Fruit fly (Drosophila melanogaster) whole organism, wandering third instar larva: ENCODE results near the gene sip2.

Experiments
- Abd-B ChIP-seq: fragments of >200 bp; optimal IDR thresholded peaks from 2 replicates; lab custom pipeline; 2017; ENCODE audit warnings: missing biosample characterization, missing genetic modification characterization
- CG32264 ChIP-seq: fragments of 200-800 bp; sonication (Bioruptor generic); optimal IDR thresholded peaks from 2 replicates; lab custom pipeline; 2016; ENCODE audit warnings: missing biosample characterization, missing genetic modification characterization
- CG9705 ChIP-seq: fragments of 200-800 bp; sonication (Bioruptor generic); optimal IDR thresholded peaks from 2 replicates; lab custom pipeline; 2018; ENCODE audit warnings: missing biosample characterization, mild to moderate bottlenecking, missing genetic modification characterization
- CrebA ChIP-seq: fragments of 200-800 bp; sonication (Bioruptor generic); optimal IDR thresholded peaks from 2 replicates; lab custom pipeline; 2016; ENCODE audit warnings: missing biosample characterization, mild to moderate bottlenecking, missing genetic modification characterization, borderline replicate concordance
- Dfd ChIP-seq: fragments of >200 bp; optimal IDR thresholded peaks from 2 replicates; lab custom pipeline; 2017; ENCODE audit warnings: missing biosample characterization, missing genetic modification characterization
- Dif ChIP-seq: fragments of 200-275, 200-300 bp; sonication (Bioruptor generic); optimal IDR thresholded peaks from 2 replicates; lab custom pipeline; 2018; ENCODE audit warnings: missing biosample characterization, missing genetic modification characterization; ENCODE audit not compliant: partially characterized antibody
- GATAd ChIP-seq: sonication (Bioruptor generic); optimal IDR thresholded peaks from 2 replicates; lab custom pipeline; 2016; ENCODE audit warnings: missing biosample characterization, missing genetic modification characterization
- HLH106 ChIP-seq: fragments of 200-800 bp; optimal IDR thresholded peaks from 3 replicates; lab custom pipeline; 2019; ENCODE audit warnings: missing biosample characterization, mild to moderate bottlenecking, missing genetic modification characterization, moderate library complexity
- Hnf4 ChIP-seq: fragments of 200-800 bp; sonication (Bioruptor generic); optimal IDR thresholded peaks from 2 replicates; lab custom pipeline; 2016; ENCODE audit warnings: missing biosample characterization, mild to moderate bottlenecking, missing genetic modification characterization
- Hr78 ChIP-seq: fragments of >200 bp; optimal IDR thresholded peaks from 2 replicates; lab custom pipeline; 2017; ENCODE audit warnings: missing biosample characterization, missing genetic modification characterization
- Hr83 ChIP-seq: fragments of 200-300 bp; sonication (Bioruptor generic); optimal IDR thresholded peaks from 2 replicates; lab custom pipeline; 2016; ENCODE audit warnings: missing biosample characterization, mild to moderate bottlenecking, missing genetic modification characterization, moderate library complexity; ENCODE audit not compliant: poor library complexity, severe bottlenecking
- Jra ChIP-seq: sonication (Bioruptor generic); optimal IDR thresholded peaks from 2 replicates; lab custom pipeline; 2016; ENCODE audit warnings: missing biosample characterization, missing genetic modification characterization
- Mio ChIP-seq: sonication (Bioruptor generic); optimal IDR thresholded peaks from 2 replicates; lab custom pipeline; 2016; ENCODE audit warnings: missing biosample characterization, missing genetic modification characterization
- Myc ChIP-seq: fragments of >200 bp; optimal IDR thresholded peaks from 2 replicates; lab custom pipeline; 2017
- N ChIP-seq: fragments of >200 bp; optimal IDR thresholded peaks from 2 replicates; lab custom pipeline; 2018; ENCODE audit warnings: missing biosample characterization, missing external identifiers, missing genetic modification characterization
- OdsH ChIP-seq: fragments of 200-800 bp; sonication (Bioruptor generic); optimal IDR thresholded peaks from 2 replicates; lab custom pipeline; 2016; ENCODE audit warnings: missing biosample characterization, mild to moderate bottlenecking, missing genetic modification characterization
- Rel ChIP-seq, 2 experiments: fragments of 200-800 bp; sonication (Bioruptor generic) in 1 of 2; optimal IDR thresholded peaks; 2 replicates in 1 of 2; 3 replicates in 1 of 2; lab custom pipeline; 2016 to 2019; ENCODE audit warnings: mild to moderate bottlenecking in 2 of 2, missing biosample characterization in 2 of 2, missing genetic modification characterization in 2 of 2, moderate library complexity in 1 of 2
- Sp1 ChIP-seq: fragments of 200-800 bp; sonication (Bioruptor generic); optimal IDR thresholded peaks from 3 replicates; lab custom pipeline; 2019; ENCODE audit warnings: missing biosample characterization, mild to moderate bottlenecking, missing genetic modification characterization, moderate library complexity
- Vsx2 ChIP-seq: fragments of 200-300, 225-300 bp; sonication (Bioruptor generic); optimal IDR thresholded peaks from 2 replicates; lab custom pipeline; 2018; ENCODE audit warnings: missing biosample characterization, missing genetic modification characterization; ENCODE audit not compliant: partially characterized antibody
- br ChIP-seq: fragments of 200-800 bp; sonication (Bioruptor generic); optimal IDR thresholded peaks from 2 replicates; lab custom pipeline; 2016; ENCODE audit warnings: missing biosample characterization, missing genetic modification characterization
- brk ChIP-seq: fragments of 200-800 bp; sonication (Bioruptor generic); optimal IDR thresholded peaks from 2 replicates; lab custom pipeline; 2016; ENCODE audit warnings: missing biosample characterization, mild to moderate bottlenecking, missing genetic modification characterization
- dl ChIP-seq, 2 experiments: fragments of 175-275, 200-275 bp in 1 of 2; fragments of 200-275 bp in 1 of 2; sonication (Bioruptor generic); optimal IDR thresholded peaks; lab custom pipeline; 2018; ENCODE audit warnings: mild to moderate bottlenecking in 2 of 2, missing biosample characterization in 2 of 2, missing genetic modification characterization in 2 of 2, moderate library complexity in 2 of 2; ENCODE audit not compliant: partially characterized antibody in 2 of 2, insufficient read depth in 1 of 2
- dmrt93B ChIP-seq: fragments of 200-800 bp; sonication (Bioruptor generic); optimal IDR thresholded peaks from 2 replicates; lab custom pipeline; 2018; ENCODE audit warnings: missing biosample characterization, mild to moderate bottlenecking, missing genetic modification characterization
- dsf ChIP-seq: sonication (Bioruptor generic); optimal IDR thresholded peaks from 2 replicates; lab custom pipeline; 2016; ENCODE audit warnings: missing biosample characterization, missing genetic modification characterization, borderline replicate concordance
- ey ChIP-seq: fragments of 200-800 bp; sonication (Bioruptor generic); optimal IDR thresholded peaks from 2 replicates; lab custom pipeline; 2016; ENCODE audit warnings: missing biosample characterization, missing genetic modification characterization
- foxo ChIP-seq, 2 experiments: fragments of 200-800 bp; sonication (Bioruptor generic); optimal IDR thresholded peaks; 2 replicates in 1 of 2; 3 replicates in 1 of 2; lab custom pipeline; 2016 to 2017; ENCODE audit warnings: missing biosample characterization in 2 of 2, missing genetic modification characterization in 2 of 2
- fru ChIP-seq: fragments of 200-800 bp; sonication (Bioruptor generic); optimal IDR thresholded peaks from 3 replicates; lab custom pipeline; 2016; ENCODE audit warnings: missing biosample characterization, mild to moderate bottlenecking, missing genetic modification characterization
- h ChIP-seq: fragments of 200-800 bp; sonication (Bioruptor generic); optimal IDR thresholded peaks from 3 replicates; lab custom pipeline; 2016; ENCODE audit warnings: missing biosample characterization, mild to moderate bottlenecking, missing genetic modification characterization
- jim ChIP-seq: fragments of 175-275, 200-325 bp; sonication (Bioruptor generic); optimal IDR thresholded peaks from 2 replicates; lab custom pipeline; 2016; ENCODE audit warnings: missing biosample characterization, mild to moderate bottlenecking, missing genetic modification characterization
- lola ChIP-seq: fragments of >200 bp; optimal IDR thresholded peaks from 2 replicates; lab custom pipeline; 2017; ENCODE audit warnings: missing biosample characterization, missing genetic modification characterization
- pan ChIP-seq: fragments of >200 bp; optimal IDR thresholded peaks from 2 replicates; lab custom pipeline; 2017
- psq ChIP-seq: fragments of 200-800 bp; sonication (Bioruptor generic); optimal IDR thresholded peaks from 3 replicates; lab custom pipeline; 2017; ENCODE audit warnings: missing biosample characterization, mild to moderate bottlenecking, missing genetic modification characterization, moderate library complexity
- rgr ChIP-seq: fragments of 200-800 bp; sonication (Bioruptor generic); optimal IDR thresholded peaks from 3 replicates; lab custom pipeline; 2016; ENCODE audit warnings: missing biosample characterization, mild to moderate bottlenecking, missing genetic modification characterization
- sage ChIP-seq: fragments of 200-800 bp; sonication (Bioruptor generic); optimal IDR thresholded peaks from 2 replicates; lab custom pipeline; 2016; ENCODE audit warnings: missing biosample characterization, mild to moderate bottlenecking, missing genetic modification characterization
- sv ChIP-seq: fragments of 200-800 bp; sonication (Bioruptor generic); optimal IDR thresholded peaks from 3 replicates; lab custom pipeline; 2016; ENCODE audit warnings: missing biosample characterization, missing genetic modification characterization
- tai ChIP-seq: sonication (Bioruptor generic); optimal IDR thresholded peaks from 2 replicates; lab custom pipeline; 2016; ENCODE audit warnings: missing biosample characterization, missing genetic modification characterization
- usp ChIP-seq: fragments of >200 bp; optimal IDR thresholded peaks from 2 replicates; lab custom pipeline; 2017; ENCODE audit warnings: missing biosample characterization, missing genetic modification characterization
- woc ChIP-seq: sonication (Bioruptor generic); optimal IDR thresholded peaks from 2 replicates; lab custom pipeline; 2016; ENCODE audit warnings: missing biosample characterization, mild to moderate bottlenecking, missing genetic modification characterization

Gene sip2

DNA sequence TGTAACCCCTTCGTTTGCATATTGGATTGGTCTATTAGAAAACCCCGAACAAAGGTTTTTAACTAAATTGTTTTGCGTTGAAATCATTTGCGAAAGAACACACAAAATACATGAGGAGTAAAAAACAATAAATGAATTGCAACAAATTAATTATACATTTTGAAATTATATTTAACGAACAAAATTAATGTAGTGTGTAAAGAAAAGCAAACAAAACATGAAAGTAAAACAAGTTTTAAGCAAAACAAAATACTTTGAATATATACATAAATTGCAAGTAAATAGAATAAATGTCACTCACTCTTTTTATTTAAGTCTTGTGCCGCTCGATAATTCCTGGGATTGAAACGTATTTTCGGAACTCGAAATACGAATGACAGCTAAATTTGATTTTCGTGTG, 32.1 kb downstream of the sip2 start, which contains the start of gene CG43232:
TSS of gene CG43232 (plus strand) at position 301 of the 400 bp plus-strand sequence.
- TF ChIP-seq Dfd (no peak), Vsx2 (no peak), jim (no peak), foxo (GFP tag; optimal IDR thresholded peaks at IDR 0.05; lab: Kevin White, UChicago) (no peak), CG9705 (GFP tag; lab: Kevin White, UChicago) (no peak), usp (GFP tag; lab: Kevin White, UChicago) (no peak), Hr83 (GFP tag; lab: Kevin White, UChicago) (no peak), woc (GFP tag; lab: Kevin White, UChicago) (no peak), CG32264 (GFP tag; lab: Kevin White, UChicago) (no peak), dsf (no peak)

DNA sequence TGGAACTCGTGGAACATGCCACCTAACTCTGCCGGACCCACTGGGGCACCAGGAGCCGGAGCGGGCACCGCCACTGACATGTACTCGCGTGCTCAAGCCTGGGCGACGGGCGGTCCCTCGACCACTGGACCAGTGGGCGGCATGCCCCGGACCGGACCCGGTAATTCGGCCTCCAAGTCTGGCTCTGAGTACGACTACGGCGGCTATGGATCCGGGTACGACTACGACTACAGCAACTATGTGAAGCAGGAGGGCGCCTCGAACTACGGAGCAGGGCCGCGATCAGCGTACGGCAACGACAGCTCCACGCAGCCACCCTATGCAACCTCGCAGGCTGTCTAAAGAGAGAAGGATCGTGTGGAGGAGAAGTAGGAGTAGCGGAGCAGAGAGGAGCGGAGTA, 38.8 kb downstream of the sip2 start:
- no peak for TF ChIP-seq brk (GFP tag; lab: Kevin White, UChicago)
- no peak for TF ChIP-seq Rel (GFP tag; optimal IDR thresholded peaks at IDR 0.05; lab: Kevin White, UChicago)
- TF ChIP-seq Rel (tag; optimal IDR thresholded peaks at IDR 0.05; lab: Kevin White, UChicago), result no peak
- TF ChIP-seq rgr (GFP tag; lab: Kevin White, UChicago), result no peak

DNA sequence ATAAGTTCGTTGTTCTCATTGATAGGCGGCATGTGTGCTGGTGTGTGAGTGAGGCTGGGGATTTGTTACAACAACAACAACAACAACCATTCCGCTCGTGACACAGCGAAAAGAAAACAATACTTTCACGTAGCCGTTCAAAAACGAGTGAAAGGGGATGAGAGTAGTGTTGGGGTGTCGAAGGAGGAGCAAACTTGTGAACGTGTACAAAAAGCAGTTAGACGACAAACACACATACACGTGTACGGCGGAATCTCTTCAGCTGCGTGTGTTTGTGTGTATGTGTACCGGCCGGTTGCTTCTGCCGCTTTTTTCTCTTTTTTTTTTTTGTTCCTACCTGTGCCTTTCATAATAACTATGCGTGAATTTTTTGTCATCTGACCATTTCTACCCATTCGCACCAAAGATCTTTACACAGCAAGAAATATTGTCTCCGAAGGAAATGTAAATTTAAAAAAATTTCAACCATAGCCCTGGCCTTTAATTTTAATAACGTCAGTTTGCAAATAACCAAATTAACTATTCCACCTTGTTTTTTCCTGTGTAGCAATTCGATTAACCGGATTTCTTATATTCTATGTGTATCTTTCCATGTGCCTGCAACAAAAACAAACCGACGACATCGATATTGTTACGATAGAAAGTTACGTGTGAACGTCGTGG, 41.7 kb downstream of the sip2 start:
- TF ChIP-seq Hr83 (GFP tag; lab: Kevin White, UChicago) (peak; percentile 46), CG32264 (GFP tag; lab: Kevin White, UChicago) (peak; percentile 48), OdsH (GFP tag; lab: Kevin White, UChicago) (peak; percentile 82), usp (GFP tag; lab: Kevin White, UChicago) (no peak), Dfd (no peak), brk (GFP tag; lab: Kevin White, UChicago) (peak; percentile 76), Vsx2 (no peak), Jra (GFP tag; lab: Kevin White, UChicago) (peak; percentile 22), rgr (GFP tag; lab: Kevin White, UChicago) (peak; percentile 83), Abd-B (GFP tag; lab: Kevin White, UChicago) (no peak), br (GFP tag; lab: Kevin White, UChicago) (peak; percentile 74), Dif (peak; percentile 20), Hnf4 (GFP tag; lab: Kevin White, UChicago) (peak; percentile 83), dsf (no peak), CG9705 (GFP tag; lab: Kevin White, UChicago) (no peak), ey (GFP tag; lab: Kevin White, UChicago) (peak; percentile 83), N (GFP tag; lab: Kevin White, UChicago) (no peak), Mio (GFP tag; lab: Kevin White, UChicago) (no peak), sage (GFP tag; lab: Kevin White, UChicago) (peak; percentile 57), Myc (lab: Kevin White, UChicago) (no peak), jim (no peak), tai (GFP tag; lab: Kevin White, UChicago) (no peak), dmrt93B (GFP tag; lab: Kevin White, UChicago) (no peak), foxo (GFP tag; optimal IDR thresholded peaks at IDR 0.05; lab: Kevin White, UChicago) (peak in 1 of 2 experiments; percentile 84), HLH106 (tag; lab: Kevin White, UChicago) (peak; percentile 54), psq (peak; percentile 45), pan (no peak), sv (GFP tag; lab: Kevin White, UChicago) (peak; percentile 31), CrebA (GFP tag; lab: Kevin White, UChicago) (no peak), GATAd (GFP tag; lab: Kevin White, UChicago) (no peak), Rel (GFP tag; optimal IDR thresholded peaks at IDR 0.05; lab: Kevin White, UChicago) (peak; percentile 11), Rel (tag; optimal IDR thresholded peaks at IDR 0.05; lab: Kevin White, UChicago) (no peak), dl (GFP tag; optimal IDR thresholded peaks at IDR 0.05; lab: Kevin White, UChicago; ENCODE audit: insufficient read depth in 1 of 2, partially characterized antibody in 2 of 2) (peak in 1 of 2 experiments; percentile 35), Hr78 (no peak), fru (peak; percentile 77), woc (GFP tag; lab: Kevin White, UChicago) (peak; percentile 60), h (peak; percentile 86), Sp1 (GFP tag; lab: Kevin White, UChicago) (peak; percentile 54), lola (no peak)
- TF ChIP-seq, all 38 proteins: peak for 21
